Worm (Caenorhabditis elegans) whole organism, midembryonic: Measurements from ENCODE around the gene K01D12.8.

Experiments
- cog-1 ChIP-seq: sonication (generic microtip); optimal IDR thresholded peaks from 2 replicates; lab custom pipeline; 2016; ENCODE audit warnings: missing genetic modification characterization, missing compliant biosample characterization
- flt-1 ChIP-seq: fragments of 200-800 bp; sonication (Bioruptor generic); IDR thresholded peaks from 2 replicates; pipeline ENCODE4 v1.3.6; 2022; ENCODE audit warnings: missing genetic modification characterization, missing compliant biosample characterization

DNA sequence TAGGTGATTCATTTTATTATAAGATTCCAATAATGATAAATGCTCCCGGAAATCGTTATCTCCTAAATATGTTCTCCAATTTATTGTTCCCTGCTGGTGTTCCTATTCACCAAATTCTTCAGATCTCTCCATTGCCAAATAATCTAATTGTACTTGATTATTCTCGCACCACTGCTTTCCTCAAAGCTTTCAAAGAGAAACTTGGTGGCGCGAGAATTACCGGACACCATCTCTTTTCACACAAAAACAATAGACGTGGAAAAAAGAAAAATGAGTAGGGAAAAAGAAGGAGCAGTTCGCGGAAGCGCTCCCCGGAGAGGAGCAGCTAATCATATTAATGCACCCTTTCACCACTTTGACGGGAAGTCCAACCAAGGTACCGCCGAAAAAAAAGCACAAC is 18.9 kb downstream of the K01D12.8 start:
- no peak for TF ChIP-seq flt-1 (GFP tag; lab: Robert Waterston, UW)
- no peak for TF ChIP-seq cog-1
